Worm (Caenorhabditis elegans): ENCODE results near the gene hbl-1.

Gene hbl-1

DNA sequence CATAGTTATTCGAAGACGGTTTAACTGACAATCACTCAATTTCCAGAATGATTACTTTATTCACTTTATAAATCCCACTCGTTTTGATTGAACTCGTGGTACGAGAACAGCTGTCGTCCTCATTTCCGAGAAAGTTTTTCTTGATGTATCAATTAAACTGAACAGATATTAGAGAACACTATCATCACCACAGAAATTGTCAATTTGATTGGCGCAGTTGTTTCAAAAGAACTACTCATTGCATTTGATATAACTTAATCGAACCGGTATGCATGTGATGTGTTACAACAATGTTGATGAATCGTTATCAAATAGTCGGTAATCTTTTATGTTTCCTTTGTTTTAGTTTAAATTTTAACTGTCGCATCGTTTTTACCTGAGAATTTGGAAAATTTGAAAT lies 15.1 kb downstream of the hbl-1 start:
- TF ChIP-seq pax-1 (tag; optimal IDR thresholded peaks at IDR 0.05) (no peak), ceh-19 (GFP tag; optimal IDR thresholded peaks at IDR 0.05) (no peak), unc-55 (GFP tag; optimal IDR thresholded peaks at IDR 0.05) (peak; percentile 60), ref-2 (tag; optimal IDR thresholded peaks at IDR 0.05) (no peak)

DNA sequence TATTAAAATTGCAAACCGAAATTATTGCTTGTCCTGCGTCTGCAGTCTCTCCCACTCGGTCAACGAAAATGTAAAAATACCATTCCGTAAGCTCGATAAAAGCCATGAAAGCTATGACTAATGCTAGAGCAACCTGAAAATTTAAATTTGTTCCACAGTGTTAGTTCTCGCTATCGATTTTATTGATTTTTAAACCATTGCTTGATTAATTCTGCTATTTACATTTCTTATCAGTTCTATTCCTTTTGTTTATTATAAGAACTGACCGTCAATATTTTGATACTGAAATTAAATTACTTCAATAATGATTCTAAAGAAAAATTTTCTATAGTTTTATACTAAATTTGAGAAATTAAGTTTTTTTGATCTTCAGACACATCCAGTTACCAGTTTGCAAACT lies 17.2 kb downstream of the hbl-1 start:
- TF ChIP-seq nhr-232 (tag; optimal IDR thresholded peaks at IDR 0.05) = no peak
- TF ChIP-seq pqm-1 (tag; optimal IDR thresholded peaks at IDR 0.05) = no peak
- TF ChIP-seq ceh-45 (GFP tag; IDR thresholded peaks at IDR 0.05) = no peak
- no peak for TF ChIP-seq lim-6 (tag; optimal IDR thresholded peaks at IDR 0.05)
- TF ChIP-seq nfya-1 (tag; optimal IDR thresholded peaks at IDR 0.05) = no peak
- TF ChIP-seq zip-5 (tag; optimal IDR thresholded peaks at IDR 0.05) = no peak
- no peak for TF ChIP-seq ceh-22 (tag; optimal IDR thresholded peaks at IDR 0.05)
- no peak for TF ChIP-seq ceh-30 (tag; optimal IDR thresholded peaks at IDR 0.05)
- TF ChIP-seq elt-2 (tag; optimal IDR thresholded peaks at IDR 0.05) = no peak

DNA sequence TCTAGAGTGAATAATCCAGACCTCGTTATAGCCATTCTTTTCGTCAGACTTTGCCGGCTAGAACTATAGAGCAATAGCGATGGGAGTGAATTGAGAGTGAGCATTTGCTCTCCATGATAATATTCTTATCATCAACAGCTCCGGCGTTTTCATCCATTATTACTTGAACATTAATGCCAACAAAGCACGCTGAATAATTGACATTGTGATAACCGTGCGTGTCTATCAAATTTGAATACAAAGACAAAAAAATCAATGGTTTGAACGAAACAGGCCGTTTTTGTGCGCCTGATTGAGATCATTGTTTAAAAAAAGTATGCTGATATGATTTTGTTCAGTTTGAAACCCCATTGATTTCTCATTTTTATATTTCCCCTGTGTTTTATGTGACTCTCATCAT lies 17.7 kb downstream of the hbl-1 start, which contains the start of gene dct-11:
Gene dct-11, minus strand, starts transcription at position 136 of the 400 bp plus-strand sequence.
- TF ChIP-seq zip-5 (tag; optimal IDR thresholded peaks at IDR 0.05) (no peak), dmd-4 (tag; optimal IDR thresholded peaks at IDR 0.05; ENCODE audit: borderline replicate concordance) (no peak), ceh-48 (tag; optimal IDR thresholded peaks at IDR 0.05) (no peak), ceh-45 (GFP tag; IDR thresholded peaks at IDR 0.05) (no peak), pros-1 (tag; optimal IDR thresholded peaks at IDR 0.05) (no peak), elt-2 (tag; optimal IDR thresholded peaks at IDR 0.05) (peak; percentile 30), unc-86 (tag; optimal IDR thresholded peaks at IDR 0.05) (no peak), mec-3 (tag; optimal IDR thresholded peaks at IDR 0.05; ENCODE audit: borderline replicate concordance) (no peak), dve-1 (tag; optimal IDR thresholded peaks at IDR 0.05) (peak; percentile 16), che-1 (tag; optimal IDR thresholded peaks at IDR 0.05) (no peak), ceh-14 (tag; optimal IDR thresholded peaks at IDR 0.05) (no peak), ceh-6 (GFP tag; optimal IDR thresholded peaks at IDR 0.05) (no peak), madf-2 (tag; optimal IDR thresholded peaks at IDR 0.05) (no peak), pax-1 (tag; optimal IDR thresholded peaks at IDR 0.05) (no peak), elt-4 (tag; optimal IDR thresholded peaks at IDR 0.05) (no peak)

DNA sequence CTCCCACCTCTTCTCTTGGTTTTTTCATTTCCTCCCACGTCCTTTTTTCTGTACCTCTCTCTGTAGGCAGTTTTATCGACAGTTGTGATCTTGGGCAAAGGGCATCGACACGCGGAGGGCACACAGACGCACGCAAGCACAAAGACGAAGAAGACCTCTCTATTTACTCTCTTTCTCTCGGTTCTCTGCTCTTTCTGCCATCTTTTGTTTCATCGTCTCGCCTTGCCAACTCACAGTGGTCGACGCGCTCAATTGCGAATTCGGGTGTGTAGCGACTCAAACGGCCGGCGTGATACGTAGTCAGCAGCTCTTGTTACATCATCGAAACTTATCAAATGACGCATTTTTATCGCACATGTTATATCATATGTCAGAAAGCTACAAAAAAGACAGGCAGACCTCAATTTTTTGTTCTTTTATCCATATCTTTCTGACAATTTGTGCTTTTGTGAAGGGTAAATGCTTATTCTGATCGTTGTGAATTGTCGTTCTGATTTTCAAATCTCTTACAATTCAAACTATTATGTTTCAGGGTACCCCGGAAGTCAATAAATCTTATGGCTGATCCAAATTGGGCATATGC lies 19.2 kb downstream of the hbl-1 start, which contains the start of gene puf-9:
Gene puf-9, plus strand, starts transcription at position 533 of the 583 bp plus-strand sequence.
- TF ChIP-seq ceh-9 (tag; optimal IDR thresholded peaks at IDR 0.05) = no peak
- TF ChIP-seq ceh-22 (tag; optimal IDR thresholded peaks at IDR 0.05) = no peak
- peak; percentile 99 for TF ChIP-seq ceh-34 (tag; optimal IDR thresholded peaks at IDR 0.05)
- TF ChIP-seq nhr-11 (tag; optimal IDR thresholded peaks at IDR 0.05) = no peak
- peak; percentile 48 for TF ChIP-seq ceh-14 (tag; optimal IDR thresholded peaks at IDR 0.05)
- no peak for TF ChIP-seq fkh-10 (GFP tag; optimal IDR thresholded peaks at IDR 0.05)
- TF ChIP-seq sox-2 (GFP tag; IDR thresholded peaks at IDR 0.05) = peak; percentile 70
- no peak for TF ChIP-seq pag-3 (tag; optimal IDR thresholded peaks at IDR 0.05; ENCODE audit: borderline replicate concordance)
- no peak for TF ChIP-seq hlh-6 (tag; optimal IDR thresholded peaks at IDR 0.05)
- peak; percentile 92 for TF ChIP-seq nfya-1 (tag; optimal IDR thresholded peaks at IDR 0.05)
- peak; percentile 71 for TF ChIP-seq pqm-1 (tag; optimal IDR thresholded peaks at IDR 0.05)
- TF ChIP-seq pat-9 (tag; optimal IDR thresholded peaks at IDR 0.05) = peak; percentile 54
- no peak for TF ChIP-seq hlh-15 (tag; optimal IDR thresholded peaks at IDR 0.05)
- peak; percentile 72 for TF ChIP-seq ets-4 (tag; optimal IDR thresholded peaks at IDR 0.05)
- peak; percentile 94 for TF ChIP-seq ref-2 (tag; optimal IDR thresholded peaks at IDR 0.05)
- no peak for TF ChIP-seq elt-4 (tag; optimal IDR thresholded peaks at IDR 0.05)
- TF ChIP-seq F13H6.1 (tag; optimal IDR thresholded peaks at IDR 0.05) = peak; percentile 83
- TF ChIP-seq K09A11.1 (tag; optimal IDR thresholded peaks at IDR 0.05; ENCODE audit: insufficient read depth) = peak; percentile 57
- peak; percentile 22 for TF ChIP-seq gmeb-2 (tag; optimal IDR thresholded peaks at IDR 0.05)
- peak; percentile 46 for TF ChIP-seq unc-86 (tag; optimal IDR thresholded peaks at IDR 0.05)
- TF ChIP-seq ceh-31 (tag; optimal IDR thresholded peaks at IDR 0.05) = peak; percentile 95
- TF ChIP-seq ceh-18 (tag; optimal IDR thresholded peaks at IDR 0.05) = peak; percentile 99
- peak; percentile 9 for TF ChIP-seq hlh-8 (tag; optimal IDR thresholded peaks at IDR 0.05)
- no peak for TF ChIP-seq T23F11.4 (GFP tag; optimal IDR thresholded peaks at IDR 0.05)
- TF ChIP-seq mec-3 (tag; optimal IDR thresholded peaks at IDR 0.05; ENCODE audit: borderline replicate concordance) = no peak
- TF ChIP-seq fax-1 (tag; optimal IDR thresholded peaks at IDR 0.05) = peak; percentile 32
- TF ChIP-seq hlh-30 (tag; optimal IDR thresholded peaks at IDR 0.05; ENCODE audit: insufficient read depth) = peak; percentile 86
- peak; percentile 30 for TF ChIP-seq tbx-7 (tag; optimal IDR thresholded peaks at IDR 0.05)
- no peak for TF ChIP-seq ztf-16 (tag; optimal IDR thresholded peaks at IDR 0.05)
- no peak for TF ChIP-seq zip-5 (tag; optimal IDR thresholded peaks at IDR 0.05)
- peak; percentile 87 for TF ChIP-seq unc-55 (GFP tag; optimal IDR thresholded peaks at IDR 0.05)
- peak; percentile 25 for TF ChIP-seq che-1 (tag; optimal IDR thresholded peaks at IDR 0.05)
